Worm (Caenorhabditis elegans) whole organism, mixed stage, embryonic: ENCODE measurements around the gene elpc-4.

Experiments
- M03D4.4 ChIP-seq: sonication (generic microtip); optimal IDR thresholded peaks from 2 replicates; lab custom pipeline; 2017; ENCODE audit warnings: mild to moderate bottlenecking, missing genetic modification characterization, missing compliant biosample characterization
- bed-3 ChIP-seq: fragments of 200-800 bp; sonication (Bioruptor generic); optimal IDR thresholded peaks from 3 replicates; lab custom pipeline; 2018; ENCODE audit warnings: mild to moderate bottlenecking, missing genetic modification characterization, moderate library complexity, missing compliant biosample characterization
- blmp-1 ChIP-seq: fragments of 150-350 bp; optimal IDR thresholded peaks from 2 replicates; lab custom pipeline; 2014; ENCODE audit warnings: missing biosample characterization, missing genetic modification characterization
- ceh-43 ChIP-seq: fragments of 200-800 bp; sonication (Bioruptor generic); optimal IDR thresholded peaks from 2 replicates; lab custom pipeline; 2018; ENCODE audit warnings: mild to moderate bottlenecking, missing genetic modification characterization, moderate library complexity, missing compliant biosample characterization
- ceh-83 ChIP-seq: fragments of 200-800 bp; sonication (Bioruptor generic); optimal IDR thresholded peaks from 2 replicates; lab custom pipeline; 2018; ENCODE audit warnings: mild to moderate bottlenecking, missing genetic modification characterization, missing compliant biosample characterization
- ces-1 ChIP-seq: fragments of 150-350 bp; optimal IDR thresholded peaks from 2 replicates; lab custom pipeline; 2014; ENCODE audit warnings: missing biosample characterization, missing genetic modification reagents, missing genetic modification characterization
- cnd-1 ChIP-seq: fragments of 200-800 bp; sonication (Bioruptor generic); optimal IDR thresholded peaks from 2 replicates; lab custom pipeline; 2018; ENCODE audit warnings: mild to moderate bottlenecking, missing genetic modification characterization, missing compliant biosample characterization
- drap-1 ChIP-seq: fragments of 200-800 bp; sonication (Bioruptor generic); optimal IDR thresholded peaks from 3 replicates; lab custom pipeline; 2018; ENCODE audit warnings: mild to moderate bottlenecking, missing genetic modification characterization, missing compliant biosample characterization
- elt-1 ChIP-seq: sonication (generic microtip); optimal IDR thresholded peaks from 2 replicates; lab custom pipeline; 2017; ENCODE audit warnings: missing genetic modification characterization, mild to moderate bottlenecking, missing compliant biosample characterization, antibody characterized with exemption, moderate library complexity, borderline replicate concordance; ENCODE audit not compliant: insufficient read depth
- elt-3 ChIP-seq: fragments of 150-350 bp; optimal IDR thresholded peaks from 2 replicates; lab custom pipeline; 2014; ENCODE audit warnings: missing biosample characterization, missing genetic modification characterization
- flh-1 ChIP-seq: fragments of 200-800 bp; sonication (Bioruptor generic); optimal IDR thresholded peaks from 2 replicates; lab custom pipeline; 2018; ENCODE audit warnings: mild to moderate bottlenecking, missing genetic modification characterization, moderate library complexity, missing compliant biosample characterization
- ham-2 ChIP-seq: fragments of 200-800 bp; sonication (Bioruptor generic); optimal IDR thresholded peaks from 2 replicates; lab custom pipeline; 2018; ENCODE audit warnings: mild to moderate bottlenecking, missing genetic modification characterization, missing compliant biosample characterization
- hlh-1 ChIP-seq: fragments of 150-350 bp; optimal IDR thresholded peaks from 2 replicates; lab custom pipeline; 2014; ENCODE audit warnings: missing biosample characterization, missing genetic modification reagents, missing genetic modification characterization
- lin-32 ChIP-seq: fragments of 200-800 bp; sonication (Bioruptor generic); optimal IDR thresholded peaks from 2 replicates; lab custom pipeline; 2018; ENCODE audit warnings: mild to moderate bottlenecking, missing genetic modification characterization, missing compliant biosample characterization
- lsy-2 ChIP-seq: fragments of 150-350 bp; optimal IDR thresholded peaks from 2 replicates; lab custom pipeline; 2014; ENCODE audit warnings: missing biosample characterization, missing genetic modification characterization
- mab-5 ChIP-seq: fragments of 150-350 bp; optimal IDR thresholded peaks from 2 replicates; lab custom pipeline; 2014; ENCODE audit warnings: missing biosample characterization, missing genetic modification characterization
- mep-1 ChIP-seq: fragments of 150-350 bp; optimal IDR thresholded peaks from 2 replicates; lab custom pipeline; 2017; ENCODE audit warnings: missing biosample characterization, missing genetic modification reagents, missing genetic modification characterization, inconsistent platforms
- mls-2 ChIP-seq: sonication (generic microtip); optimal IDR thresholded peaks from 2 replicates; lab custom pipeline; 2016; ENCODE audit warnings: mild to moderate bottlenecking, missing genetic modification characterization, moderate library complexity, missing compliant biosample characterization
- nhr-12 ChIP-seq: fragments of 150-350 bp; optimal IDR thresholded peaks from 2 replicates; lab custom pipeline; 2014; ENCODE audit warnings: missing biosample characterization, missing genetic modification characterization
- nhr-2 ChIP-seq: fragments of 150-350 bp; optimal IDR thresholded peaks from 2 replicates; lab custom pipeline; 2014; ENCODE audit warnings: missing biosample characterization, missing genetic modification characterization
- nhr-28 ChIP-seq: fragments of 150-350 bp; optimal IDR thresholded peaks from 2 replicates; lab custom pipeline; 2014; ENCODE audit warnings: missing biosample characterization, missing genetic modification characterization
- pha-4 ChIP-seq: fragments of 150-350 bp; optimal IDR thresholded peaks from 2 replicates; lab custom pipeline; 2018; ENCODE audit warnings: missing biosample characterization, missing genetic modification reagents, missing genetic modification characterization
- sptf-1 ChIP-seq: sonication (generic microtip); optimal IDR thresholded peaks from 2 replicates; lab custom pipeline; 2017; ENCODE audit warnings: mild to moderate bottlenecking, missing genetic modification characterization, moderate library complexity, missing compliant biosample characterization
- tbx-8 ChIP-seq: fragments of 200-800 bp; sonication (Bioruptor generic); optimal IDR thresholded peaks from 2 replicates; lab custom pipeline; 2018; ENCODE audit warnings: mild to moderate bottlenecking, missing genetic modification characterization, moderate library complexity, missing compliant biosample characterization
- unc-120 ChIP-seq: sonication (generic microtip); optimal IDR thresholded peaks from 2 replicates; lab custom pipeline; 2017; ENCODE audit warnings: missing genetic modification characterization, missing compliant biosample characterization; ENCODE audit not compliant: poor library complexity, severe bottlenecking
- unc-39 ChIP-seq: fragments of 150-350 bp; optimal IDR thresholded peaks from 2 replicates; lab custom pipeline; 2014; ENCODE audit warnings: missing biosample characterization, missing genetic modification characterization
- unc-62 ChIP-seq: fragments of 150-350 bp; optimal IDR thresholded peaks from 2 replicates; lab custom pipeline; 2014; ENCODE audit warnings: missing biosample characterization, missing genetic modification reagents, missing genetic modification characterization
- zip-8 ChIP-seq: fragments of 150-350 bp; optimal IDR thresholded peaks from 2 replicates; lab custom pipeline; 2014; ENCODE audit warnings: missing biosample characterization, missing genetic modification characterization

Gene elpc-4

DNA sequence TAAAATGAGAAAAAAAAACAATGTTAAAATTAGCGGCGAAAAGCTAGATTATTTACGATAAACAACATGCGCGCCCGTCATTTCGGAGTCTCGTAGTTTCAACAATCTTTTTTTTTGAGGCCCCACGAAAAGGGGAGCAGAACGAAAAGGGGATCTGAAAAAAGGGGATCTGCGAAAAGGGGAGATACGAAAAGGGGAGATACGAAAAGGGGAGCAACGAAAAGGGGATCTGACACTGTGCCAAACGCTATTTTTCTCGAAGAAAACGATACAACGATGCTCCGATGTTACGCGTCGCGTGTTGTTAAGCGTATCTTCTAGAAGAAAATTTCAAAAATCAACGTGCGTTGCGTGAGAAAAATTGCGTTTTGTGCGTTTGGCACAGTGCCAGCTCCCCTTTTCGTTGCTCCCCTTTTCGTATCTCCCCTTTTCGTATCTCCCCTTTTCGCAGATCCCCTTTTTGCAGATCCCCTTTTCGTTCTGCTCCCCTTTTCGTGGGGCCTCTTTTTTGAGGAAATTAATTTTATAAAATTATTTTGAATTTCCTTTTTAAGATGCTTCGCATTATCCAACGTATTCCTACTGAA lies 975 bp upstream of the elpc-4 start, which contains the start of gene C26B2.7:
TSS of gene C26B2.7 (plus strand) at position 549 of the 587 bp plus-strand sequence.
- TF ChIP-seq ces-1 (GFP tag; lab: Kevin White, UChicago) (peak; percentile 70), lsy-2 (peak; percentile 41), lin-32 (GFP tag; lab: Kevin White, UChicago) (peak; percentile 22), bed-3 (GFP tag; lab: Kevin White, UChicago) (peak; percentile 3), unc-120 (peak; percentile 18), drap-1 (peak; percentile 11), ham-2 (GFP tag; lab: Kevin White, UChicago) (peak; percentile 31), mls-2 (tag; lab: Kevin White, UChicago) (peak; percentile 34), sptf-1 (tag; lab: Kevin White, UChicago) (peak; percentile 79), M03D4.4 (peak; percentile 35), mep-1 (peak; percentile 20)
- TF ChIP-seq, all 35 proteins: peak for 11; not testable (repeated sequence) for 24

DNA sequence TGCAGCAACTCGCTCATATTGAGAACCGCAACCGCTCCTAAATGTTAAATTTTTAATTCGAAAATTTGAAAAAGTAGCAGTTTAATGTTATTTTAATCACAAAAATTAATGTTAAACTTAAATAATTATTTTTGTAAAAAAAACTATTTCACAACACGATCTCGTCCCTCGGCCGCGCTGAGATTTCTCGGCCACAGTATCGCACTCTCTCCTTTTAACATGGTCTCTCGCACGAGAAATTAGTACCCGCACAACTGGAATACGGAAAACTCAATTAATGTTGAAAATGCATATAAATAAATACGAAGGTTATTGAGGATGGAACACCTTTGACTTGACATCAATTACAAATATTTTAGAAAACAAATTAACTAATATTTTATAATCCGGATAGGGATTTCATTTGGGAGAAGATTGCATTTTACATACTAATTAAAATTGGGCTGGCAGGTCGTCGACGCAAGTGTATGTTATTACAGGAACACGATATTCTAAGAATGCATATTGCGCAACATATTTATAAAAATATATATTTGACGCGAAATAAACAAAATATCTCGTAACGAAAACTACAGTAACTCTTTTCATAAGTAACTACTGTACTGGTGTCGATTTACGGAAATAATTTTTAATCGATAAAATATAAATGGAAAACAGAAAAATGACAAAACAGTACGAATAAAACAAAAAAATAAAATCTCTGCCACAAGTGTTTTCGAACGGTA lies 3.1 kb downstream of the elpc-4 start, which contains the start of gene dnc-4:
TSS of gene dnc-4 (minus strand) at position 37 of the 725 bp plus-strand sequence.
- TF ChIP-seq ces-1 (GFP tag; lab: Kevin White, UChicago) (peak; percentile 75), elt-1 (no peak), zip-8 (tag; lab: Kevin White, UChicago) (peak; percentile 85)
- TF ChIP-seq, all 35 proteins: peak for 2

DNA sequence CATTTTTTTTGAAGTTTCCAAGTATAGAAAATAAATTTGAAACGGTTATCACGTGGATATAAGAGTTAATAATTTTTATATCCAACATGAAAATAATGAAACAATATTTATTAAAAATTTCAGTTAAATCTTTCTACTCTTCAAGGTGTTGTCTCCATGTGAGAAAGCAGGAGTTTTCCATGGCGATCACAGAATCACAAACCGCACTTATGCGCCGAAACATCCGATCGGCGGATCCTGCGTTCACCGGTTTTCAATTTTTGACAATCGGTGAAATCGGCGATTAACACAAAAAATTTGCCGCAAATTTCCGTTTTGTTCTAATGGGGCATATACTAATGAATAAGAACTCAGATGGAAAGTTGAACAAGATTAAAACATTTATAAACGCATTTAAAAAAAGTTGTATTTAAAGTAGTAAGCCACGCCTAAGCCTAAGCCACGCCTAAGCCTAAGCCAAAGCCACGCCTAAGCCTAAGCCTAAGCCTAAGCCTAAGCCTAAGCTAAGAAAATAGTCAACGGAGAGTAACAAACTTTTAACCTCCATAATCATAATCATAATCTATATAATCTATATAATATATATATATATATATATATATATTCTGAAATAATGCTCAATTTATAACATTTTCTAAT lies 5.4 kb downstream of the elpc-4 start, which contains the start of gene C26B2.2:
TSS of gene C26B2.2 (minus strand) at position 88 of the 639 bp plus-strand sequence.
- no peak for TF ChIP-seq lsy-2
- TF ChIP-seq nhr-28 (tag; lab: Kevin White, UChicago): no peak
- TF ChIP-seq pha-4: no peak
- no peak for TF ChIP-seq flh-1 (GFP tag; lab: Kevin White, UChicago)
- no peak for TF ChIP-seq lin-32 (GFP tag; lab: Kevin White, UChicago)
- TF ChIP-seq hlh-1 (tag; lab: Kevin White, UChicago): no peak
- TF ChIP-seq unc-39 (tag; lab: Kevin White, UChicago): no peak
- TF ChIP-seq nhr-12 (tag; lab: Kevin White, UChicago): no peak
- no peak for TF ChIP-seq elt-3 (tag; lab: Kevin White, UChicago)
- no peak for TF ChIP-seq mab-5 (tag; lab: Kevin White, UChicago)
- TF ChIP-seq cnd-1 (tag; lab: Kevin White, UChicago): no peak
- TF ChIP-seq tbx-8: no peak
- TF ChIP-seq unc-62 (GFP tag; lab: Kevin White, UChicago): no peak
- TF ChIP-seq nhr-2 (tag; lab: Kevin White, UChicago): no peak
- no peak for TF ChIP-seq mep-1
- no peak for TF ChIP-seq zip-8 (tag; lab: Kevin White, UChicago)
- no peak for TF ChIP-seq ceh-83 (GFP tag; lab: Kevin White, UChicago)
- no peak for TF ChIP-seq ham-2 (GFP tag; lab: Kevin White, UChicago)

DNA sequence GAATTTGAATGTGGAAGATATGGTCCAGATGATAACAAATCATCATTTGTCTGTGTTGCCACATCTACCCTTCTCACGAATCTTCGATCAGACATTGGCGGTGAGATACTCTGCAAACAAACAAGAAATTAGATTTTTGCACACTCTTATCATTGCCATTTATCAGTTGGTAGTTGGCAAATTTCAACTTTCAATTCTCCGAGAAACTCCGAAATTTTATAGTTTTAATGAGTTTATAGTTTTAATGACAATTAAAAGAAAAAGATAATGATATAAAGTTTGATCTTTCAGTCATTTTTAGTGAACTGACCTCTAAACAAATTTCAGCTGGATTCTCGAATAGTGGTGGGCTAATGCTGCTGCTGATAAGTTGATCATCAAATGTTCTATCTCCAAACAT lies 7.1 kb downstream of the elpc-4 start:
- TF ChIP-seq nhr-2 (tag; lab: Kevin White, UChicago): no peak
- no peak for TF ChIP-seq blmp-1 (tag; lab: Kevin White, UChicago)
- no peak for TF ChIP-seq ces-1 (GFP tag; lab: Kevin White, UChicago)
- TF ChIP-seq tbx-8: no peak
- TF ChIP-seq ceh-43 (GFP tag; lab: Kevin White, UChicago): no peak
- TF ChIP-seq nhr-28 (tag; lab: Kevin White, UChicago): no peak
- TF ChIP-seq mab-5 (tag; lab: Kevin White, UChicago): no peak
- no peak for TF ChIP-seq ham-2 (GFP tag; lab: Kevin White, UChicago)
- no peak for TF ChIP-seq flh-1 (GFP tag; lab: Kevin White, UChicago)
- no peak for TF ChIP-seq ceh-83 (GFP tag; lab: Kevin White, UChicago)
- no peak for TF ChIP-seq zip-8 (tag; lab: Kevin White, UChicago)
- no peak for TF ChIP-seq cnd-1 (tag; lab: Kevin White, UChicago)
- TF ChIP-seq lin-32 (GFP tag; lab: Kevin White, UChicago): no peak
